Fruit fly (Drosophila melanogaster) whole organism, embryonic: ENCODE results near the gene sun.

Source experiments
- Ada2b ChIP-seq: fragments of 200-800 bp; sonication (Bioruptor generic); IDR thresholded peaks from 2 replicates; pipeline ENCODE4 v1.3.6; 2022; ENCODE audit warnings: missing biosample characterization, missing genetic modification characterization
- CG10267 ChIP-seq: fragments of 200-800 bp; sonication (Bioruptor generic); optimal IDR thresholded peaks from 2 replicates; lab custom pipeline; 2018; ENCODE audit warnings: missing biosample characterization, mild to moderate bottlenecking, missing genetic modification characterization, moderate library complexity
- CG12155 ChIP-seq: fragments of 200-800 bp; sonication (Bioruptor generic); optimal IDR thresholded peaks from 3 replicates; lab custom pipeline; 2016; ENCODE audit warnings: missing biosample characterization, missing genetic modification characterization
- CG14050 ChIP-seq: fragments of 200-800 bp; sonication (Bioruptor generic); IDR thresholded peaks from 3 replicates; pipeline ENCODE4 v1.3.6; 2022; ENCODE audit warnings: missing biosample characterization, missing genetic modification characterization
- CG14710 ChIP-seq: fragments of 200-800 bp; sonication (Bioruptor generic); optimal IDR thresholded peaks from 3 replicates; lab custom pipeline; 2019; ENCODE audit warnings: missing biosample characterization, mild to moderate bottlenecking, missing genetic modification characterization, moderate library complexity
- CG14860 ChIP-seq: fragments of 200-800 bp; sonication (Bioruptor generic); IDR thresholded peaks from 3 replicates; pipeline ENCODE4 v1.3.6; 2022; ENCODE audit warnings: missing biosample characterization, missing genetic modification characterization; ENCODE audit not compliant: partially characterized antibody
- CG1529 ChIP-seq: fragments of 200-800 bp; sonication (Bioruptor generic); optimal IDR thresholded peaks from 3 replicates; lab custom pipeline; 2018; ENCODE audit warnings: missing biosample characterization, missing genetic modification characterization
- CG15479 ChIP-seq: fragments of 200-800 bp; sonication (Bioruptor generic); optimal IDR thresholded peaks from 3 replicates; lab custom pipeline; 2019; ENCODE audit warnings: missing biosample characterization, mild to moderate bottlenecking, missing genetic modification characterization, moderate library complexity
- CG1602 ChIP-seq: fragments of 200-800 bp; sonication (Bioruptor generic); optimal IDR thresholded peaks from 3 replicates; lab custom pipeline; 2016; ENCODE audit warnings: missing biosample characterization, missing genetic modification characterization
- CG17912 ChIP-seq: fragments of 200-800 bp; sonication (Bioruptor generic); optimal IDR thresholded peaks from 2 replicates; lab custom pipeline; 2018; ENCODE audit warnings: missing biosample characterization, mild to moderate bottlenecking, missing genetic modification characterization
- CG18476 ChIP-seq: fragments of 200-800 bp; sonication (Bioruptor generic); optimal IDR thresholded peaks from 2 replicates; lab custom pipeline; 2016; ENCODE audit warnings: missing biosample characterization, mild to moderate bottlenecking, missing genetic modification characterization
- CG2202 ChIP-seq: fragments of 200-800 bp; sonication (Bioruptor generic); optimal IDR thresholded peaks from 2 replicates; lab custom pipeline; 2018; ENCODE audit warnings: missing biosample characterization, mild to moderate bottlenecking, missing genetic modification characterization
- CG32767 ChIP-seq: fragments of 200-800 bp; sonication (Bioruptor generic); IDR thresholded peaks from 2 replicates; pipeline ENCODE4 v1.3.6; 2022; ENCODE audit warnings: missing biosample characterization, missing genetic modification characterization
- CG5953 ChIP-seq: fragments of 200-800 bp; sonication (Bioruptor generic); IDR thresholded peaks from 2 replicates; pipeline ENCODE4 v1.3.6; 2022; ENCODE audit warnings: missing biosample characterization, missing genetic modification characterization
- CG8290 ChIP-seq, 3 experiments: fragments of 200-800 bp; sonication (Bioruptor generic); optimal IDR thresholded peaks; 2 replicates each; lab custom pipeline; 2016 to 2019; ENCODE audit warnings: missing biosample characterization in 3 of 3, missing genetic modification characterization in 3 of 3, mild to moderate bottlenecking in 2 of 3, moderate library complexity in 1 of 3
- CG9797 ChIP-seq: fragments of 200-800 bp; sonication (Bioruptor generic); optimal IDR thresholded peaks from 3 replicates; lab custom pipeline; 2018; ENCODE audit warnings: missing biosample characterization, mild to moderate bottlenecking, missing genetic modification characterization
- Camta ChIP-seq: fragments of 200-800 bp; sonication (Bioruptor generic); optimal IDR thresholded peaks from 2 replicates; lab custom pipeline; 2016; ENCODE audit warnings: missing biosample characterization, missing genetic modification characterization
- CoRest ChIP-seq: fragments of 200-800 bp; sonication (Bioruptor generic); optimal IDR thresholded peaks from 3 replicates; lab custom pipeline; 2018; ENCODE audit warnings: missing biosample characterization, mild to moderate bottlenecking, missing genetic modification characterization, moderate library complexity
- CrebB ChIP-seq: fragments of 200-800 bp; sonication (Bioruptor generic); optimal IDR thresholded peaks from 3 replicates; lab custom pipeline; 2018; ENCODE audit warnings: missing biosample characterization, mild to moderate bottlenecking, missing genetic modification characterization
- Dip3 ChIP-seq: fragments of 200-800 bp; sonication (Bioruptor generic); optimal IDR thresholded peaks from 3 replicates; lab custom pipeline; 2016; ENCODE audit warnings: missing biosample characterization, missing genetic modification characterization
- Doc3 ChIP-seq: fragments of 200-800 bp; sonication (Bioruptor generic); IDR thresholded peaks from 3 replicates; pipeline ENCODE4 v1.3.6; 2022; ENCODE audit warnings: missing biosample characterization, missing genetic modification characterization; ENCODE audit not compliant: partially characterized antibody
- ERR ChIP-seq: fragments of 200-800 bp; sonication (Bioruptor generic); optimal IDR thresholded peaks from 2 replicates; lab custom pipeline; 2016; ENCODE audit warnings: missing biosample characterization, missing genetic modification characterization
- Ets65A ChIP-seq: fragments of 200-800 bp; sonication (Bioruptor generic); peaks from one replicate; lab custom pipeline; 2016; ENCODE audit warnings: missing biosample characterization, missing genetic modification characterization
- Gug ChIP-seq: fragments of 200-800 bp; sonication (Bioruptor generic); IDR thresholded peaks from 4 replicates; pipeline ENCODE4 v1.3.6; 2022; ENCODE audit warnings: missing biosample characterization, missing genetic modification characterization
- HmgZ ChIP-seq: fragments of 200-800 bp; sonication (Bioruptor generic); optimal IDR thresholded peaks from 2 replicates; lab custom pipeline; 2018; ENCODE audit warnings: missing biosample characterization, mild to moderate bottlenecking, missing genetic modification characterization
- Max ChIP-seq: fragments of 200-800 bp; sonication (Bioruptor generic); optimal IDR thresholded peaks from 2 replicates; lab custom pipeline; 2016; ENCODE audit warnings: missing biosample characterization, mild to moderate bottlenecking, missing genetic modification characterization
- NC2β ChIP-seq: fragments of 200-800 bp; sonication (Bioruptor generic); optimal IDR thresholded peaks from 2 replicates; lab custom pipeline; 2016; ENCODE audit warnings: missing biosample characterization, missing genetic modification characterization
- Nf-YB ChIP-seq: fragments of 200-800 bp; sonication (Bioruptor generic); optimal IDR thresholded peaks from 3 replicates; lab custom pipeline; 2019; ENCODE audit warnings: missing biosample characterization, mild to moderate bottlenecking, missing genetic modification characterization, moderate library complexity
- PHDP ChIP-seq: fragments of 200-800 bp; sonication (Bioruptor generic); optimal IDR thresholded peaks from 3 replicates; lab custom pipeline; 2018; ENCODE audit warnings: missing biosample characterization, mild to moderate bottlenecking, missing genetic modification characterization, moderate library complexity
- Sry-δ ChIP-seq: fragments of 200-800 bp; sonication (Bioruptor generic); optimal IDR thresholded peaks from 2 replicates; lab custom pipeline; 2016; ENCODE audit warnings: missing biosample characterization, missing genetic modification characterization
- Stat92E ChIP-seq, 3 experiments: fragments of >200 bp in 2 of 3; fragments of 200-800 bp in 1 of 3; sonication (Bioruptor generic) in 1 of 3; optimal IDR thresholded peaks; 2 replicates each; lab custom pipeline; 2017 to 2019; ENCODE audit warnings: missing biosample characterization in 3 of 3, missing genetic modification characterization in 3 of 3, mild to moderate bottlenecking in 1 of 3, moderate library complexity in 1 of 3
- ato ChIP-seq: fragments of 200-800 bp; sonication (Bioruptor generic); IDR thresholded peaks from 2 replicates; pipeline ENCODE4 v1.3.6; 2022; ENCODE audit warnings: missing biosample characterization, missing genetic modification characterization; ENCODE audit not compliant: partially characterized antibody
- chif ChIP-seq, 2 experiments: fragments of 200-800 bp; sonication (Bioruptor generic); optimal IDR thresholded peaks; 3 replicates each; lab custom pipeline; 2016; ENCODE audit warnings: missing biosample characterization in 2 of 2, missing genetic modification characterization in 2 of 2
- chm ChIP-seq: fragments of 200-800 bp; sonication (Bioruptor generic); IDR thresholded peaks from 2 replicates; pipeline ENCODE4 v1.3.6; 2022; ENCODE audit warnings: missing biosample characterization, missing genetic modification characterization
- dm ChIP-seq: fragments of 200-800 bp; sonication (Bioruptor generic); optimal IDR thresholded peaks from 3 replicates; lab custom pipeline; 2016; ENCODE audit warnings: missing biosample characterization, missing genetic modification characterization
- fd3F ChIP-seq: fragments of 200-800 bp; sonication (Bioruptor generic); optimal IDR thresholded peaks from 2 replicates; lab custom pipeline; 2018; ENCODE audit warnings: missing biosample characterization, mild to moderate bottlenecking, missing genetic modification characterization, moderate library complexity
- ftz-f1 ChIP-seq: fragments of 200-800 bp; sonication (Bioruptor generic); optimal IDR thresholded peaks from 2 replicates; lab custom pipeline; 2016; ENCODE audit warnings: missing biosample characterization, missing genetic modification characterization
- hkb ChIP-seq, 2 experiments: fragments of 200-800 bp in 1 of 2; fragments of >200 bp in 1 of 2; sonication (Bioruptor generic) in 1 of 2; IDR thresholded peaks in 1 of 2; optimal IDR thresholded peaks in 1 of 2; 2 replicates each; pipeline versions ENCODE4 v1.3.6 to Lab custom; 2017 to 2022; ENCODE audit warnings: missing biosample characterization in 1 of 2, missing genetic modification characterization in 1 of 2
- jumu ChIP-seq: fragments of 200-800 bp; sonication (Bioruptor generic); optimal IDR thresholded peaks from 3 replicates; lab custom pipeline; 2016; ENCODE audit warnings: missing biosample characterization, missing genetic modification characterization
- ken ChIP-seq: fragments of 200-800 bp; sonication (Bioruptor generic); IDR thresholded peaks from 3 replicates; pipeline ENCODE4 v1.3.6; 2022; ENCODE audit warnings: missing biosample characterization, missing genetic modification characterization
- mam ChIP-seq: fragments of 200-800 bp; sonication (Bioruptor generic); optimal IDR thresholded peaks from 3 replicates; lab custom pipeline; 2016; ENCODE audit warnings: missing biosample characterization, missing genetic modification characterization
- pum ChIP-seq: fragments of 200-800 bp; sonication (Bioruptor generic); optimal IDR thresholded peaks from 2 replicates; lab custom pipeline; 2016; ENCODE audit warnings: missing biosample characterization, missing genetic modification characterization
- pzg ChIP-seq: fragments of 200-800 bp; sonication (Bioruptor generic); optimal IDR thresholded peaks from 3 replicates; lab custom pipeline; 2018; ENCODE audit warnings: missing biosample characterization, mild to moderate bottlenecking, missing genetic modification characterization, moderate library complexity
- ranshi ChIP-seq: fragments of 200-800 bp; sonication (Bioruptor generic); IDR thresholded peaks from 2 replicates; pipeline ENCODE4 v1.3.6; 2022; ENCODE audit warnings: missing biosample characterization, missing genetic modification characterization
- sd ChIP-seq: fragments of 200-800 bp; sonication (Bioruptor generic); optimal IDR thresholded peaks from 3 replicates; lab custom pipeline; 2018; ENCODE audit warnings: missing biosample characterization, mild to moderate bottlenecking, missing genetic modification characterization, moderate library complexity
- slbo ChIP-seq: fragments of 200-800 bp; sonication (Bioruptor generic); IDR thresholded peaks from 2 replicates; pipeline ENCODE4 v1.3.6; 2022; ENCODE audit warnings: missing biosample characterization, missing genetic modification characterization
- vvl ChIP-seq: fragments of 200-800 bp; sonication (Bioruptor generic); IDR thresholded peaks from 2 replicates; pipeline ENCODE4 v1.3.6; 2022; ENCODE audit warnings: missing biosample characterization, missing genetic modification characterization
- zfh2 ChIP-seq: fragments of 200-800 bp; sonication (Bioruptor generic); optimal IDR thresholded peaks from 2 replicates; lab custom pipeline; 2016; ENCODE audit warnings: missing biosample characterization, missing genetic modification characterization

The sun gene

dm6 chrX:15870777-15871757, 22.0 kb upstream of the sun start (continued):
- TF ChIP-seq CG17912 (GFP tag; lab: Kevin White, UChicago) (peak; percentile 78), mam (GFP tag; lab: Kevin White, UChicago) (peak; percentile 4), CG15479 (GFP tag; lab: Kevin White, UChicago) (no peak), ranshi (peak; percentile 29; the same call in 1 of the 2 replicates), chm (GFP tag; lab: Robert Waterston, UW) (no peak; the same call in 1 of the 2 replicates), ken (GFP tag; lab: Robert Waterston, UW) (no peak), CrebB (tag; lab: Kevin White, UChicago) (peak; percentile 89), CG32767 (GFP tag; lab: Robert Waterston, UW) (peak; percentile 16; the same call in 1 of the 2 replicates), Doc3 (GFP tag; lab: Robert Waterston, UW) (no peak), hkb (optimal IDR thresholded peaks at IDR 0.05; lab: Kevin White, UChicago) (no peak), hkb (GFP tag; IDR thresholded peaks at IDR 0.05; lab: Robert Waterston, UW) (peak; percentile 79), pum (GFP tag; lab: Kevin White, UChicago) (peak; percentile 15), chif (GFP tag; optimal IDR thresholded peaks at IDR 0.05; lab: Kevin White, UChicago) (peak in 1 of 2 experiments; percentile 3), CG5953 (GFP tag; lab: Robert Waterston, UW) (0 out of 2 replicates have a peak, but pooled peaks have one; percentile 9), vvl (GFP tag; lab: Robert Waterston, UW) (peak; percentile 49; the same call in 1 of the 2 replicates), NC2β (peak; percentile 28), fd3F (peak; percentile 65), CG8290 (GFP tag; optimal IDR thresholded peaks at IDR 0.05; lab: Kevin White, UChicago) (peak; percentile 7), CG8290 (tag; optimal IDR thresholded peaks at IDR 0.05; lab: Kevin White, UChicago) (peak in 1 of 2 experiments; percentile 40), CG2202 (peak; percentile 53), CG12155 (GFP tag; lab: Kevin White, UChicago) (peak; percentile 10), Sry-δ (peak; percentile 25), slbo (no peak), Max (peak; percentile 35), Ets65A (GFP tag; lab: Kevin White, UChicago) (no peak), CG18476 (GFP tag; lab: Kevin White, UChicago) (peak; percentile 64), Nf-YB (GFP tag; lab: Kevin White, UChicago) (peak; percentile 46), zfh2 (GFP tag; lab: Kevin White, UChicago) (peak; percentile 1), Ada2b (GFP tag; lab: Robert Waterston, UW) (peak; percentile 23; the same call in 1 of the 2 replicates), PHDP (tag; lab: Kevin White, UChicago) (peak; percentile 69), Dip3 (GFP tag; lab: Kevin White, UChicago) (peak; percentile 35), CG14050 (no peak), Gug (GFP tag; lab: Robert Waterston, UW) (no peak), HmgZ (tag; lab: Kevin White, UChicago) (peak; percentile 80), CG1529 (GFP tag; lab: Kevin White, UChicago) (peak; percentile 50), jumu (GFP tag; lab: Kevin White, UChicago) (no peak), Camta (GFP tag; lab: Kevin White, UChicago) (peak; percentile 41), ERR (GFP tag; lab: Kevin White, UChicago) (peak; percentile 41)
- TF ChIP-seq, all 482 proteins: peak for 170

dm6 chrX:15869843-15870242, 20.8 kb upstream of the sun start, which contains the start of gene CG16952:
TSS of gene CG16952 (plus strand) at chrX:15870183.
- TF ChIP-seq ato (GFP tag; lab: Robert Waterston, UW): peak; percentile 91
- TF ChIP-seq CG9797 (GFP tag; lab: Kevin White, UChicago): peak; percentile 63
- TF ChIP-seq sd (tag; lab: Kevin White, UChicago): peak; percentile 2
- TF ChIP-seq CG14710 (tag; lab: Kevin White, UChicago): peak; percentile 57
- no peak for TF ChIP-seq Stat92E (GFP tag; optimal IDR thresholded peaks at IDR 0.05; lab: Kevin White, UChicago)
- no peak for TF ChIP-seq ftz-f1 (GFP tag; lab: Kevin White, UChicago)
- peak; percentile 53 for TF ChIP-seq CoRest (tag; lab: Kevin White, UChicago)
- TF ChIP-seq CG14860: peak; percentile 93
- TF ChIP-seq dm (GFP tag; lab: Kevin White, UChicago): no peak
- peak; percentile 47 for TF ChIP-seq CG10267
- TF ChIP-seq chif (GFP tag; optimal IDR thresholded peaks at IDR 0.05; lab: Kevin White, UChicago): no peak
- TF ChIP-seq pzg (GFP tag; lab: Kevin White, UChicago): peak; percentile 66
- TF ChIP-seq CG1602 (GFP tag; lab: Kevin White, UChicago): no peak
